Worm (Caenorhabditis elegans) whole organism, young adult: ENCODE data around the gene ecps-1.
"Not testable (repeated sequence)": the region's sequence is repeated elsewhere in the genome, so short reads cannot be mapped to it uniquely, and the experiment has no call there.

Source experiments
- B0019.2 ChIP-seq: fragments of 200-800 bp; sonication (Bioruptor generic); conservative IDR thresholded peaks from 2 replicates; pipeline ENCODE4 v1.3.6; 2022; ENCODE audit warnings: missing genetic modification reagents, missing genetic modification characterization, missing compliant biosample characterization
- C06A6.2 ChIP-seq: fragments of 200-800 bp; sonication (Bioruptor generic); conservative IDR thresholded peaks from 2 replicates; pipeline ENCODE4 v1.3.6; 2022; ENCODE audit warnings: missing genetic modification characterization, missing compliant biosample characterization
- D2030.7 ChIP-seq: fragments of 200-800 bp; sonication (Bioruptor generic); IDR thresholded peaks from 2 replicates; pipeline ENCODE4 v1.3.6; 2022; ENCODE audit warnings: missing genetic modification reagents, missing genetic modification characterization, missing compliant biosample characterization
- F23B12.7 ChIP-seq: sonication (generic microtip); optimal IDR thresholded peaks from 2 replicates; lab custom pipeline; 2017; ENCODE audit warnings: missing genetic modification characterization, mild to moderate bottlenecking, missing compliant biosample characterization, antibody characterized with exemption, moderate library complexity; ENCODE audit not compliant: insufficient read depth
- F37B4.10 ChIP-seq: fragments of 200-800 bp; sonication (Bioruptor generic); IDR thresholded peaks from 2 replicates; pipeline ENCODE4 v1.3.6; 2022; ENCODE audit warnings: missing genetic modification characterization, missing compliant biosample characterization
- K11D2.4 ChIP-seq: fragments of 200-800 bp; sonication (Bioruptor generic); IDR thresholded peaks from 2 replicates; pipeline ENCODE4 v1.3.6; 2022; ENCODE audit warnings: missing genetic modification reagents, missing genetic modification characterization, missing compliant biosample characterization
- Y53F4B.3 ChIP-seq: fragments of 200-800 bp; sonication (Bioruptor generic); IDR thresholded peaks from 2 replicates; pipeline ENCODE4 v1.3.6; 2022; ENCODE audit warnings: missing genetic modification reagents, missing genetic modification characterization, missing compliant biosample characterization
- Y53G8AR.9 ChIP-seq: fragments of 200-800 bp; sonication (Bioruptor generic); conservative IDR thresholded peaks from 2 replicates; pipeline ENCODE4 v1.3.6; 2022; ENCODE audit warnings: missing genetic modification reagents, missing genetic modification characterization, missing compliant biosample characterization
- ZK185.1 ChIP-seq: sonication (generic microtip); optimal IDR thresholded peaks from 2 replicates; lab custom pipeline; 2016; ENCODE audit warnings: mild to moderate bottlenecking, missing genetic modification characterization, missing compliant biosample characterization; ENCODE audit not compliant: poor library complexity, severe bottlenecking
- aptf-2 ChIP-seq: fragments of 200-800 bp; sonication (Bioruptor generic); conservative IDR thresholded peaks from 2 replicates; pipeline ENCODE4 v1.3.6; 2022; ENCODE audit warnings: missing genetic modification reagents, missing genetic modification characterization, missing compliant biosample characterization
- atf-7 ChIP-seq: sonication (generic microtip); optimal IDR thresholded peaks from 2 replicates; lab custom pipeline; 2017; ENCODE audit warnings: mild to moderate bottlenecking, missing genetic modification characterization, missing compliant biosample characterization
- bed-2 ChIP-seq: fragments of 200-800 bp; sonication (Bioruptor generic); IDR thresholded peaks from 2 replicates; pipeline ENCODE4 v1.3.6; 2022; ENCODE audit warnings: missing genetic modification reagents, missing genetic modification characterization, missing compliant biosample characterization
- ceh-40 ChIP-seq: fragments of 200-800 bp; sonication (Bioruptor generic); IDR thresholded peaks from 2 replicates; pipeline ENCODE4 v1.3.6; 2022; ENCODE audit warnings: missing genetic modification characterization, missing compliant biosample characterization
- ceh-91 ChIP-seq: fragments of 200-800 bp; sonication (Bioruptor generic); IDR thresholded peaks from 2 replicates; pipeline ENCODE4 v1.3.6; 2022; ENCODE audit warnings: missing genetic modification reagents, missing genetic modification characterization, missing compliant biosample characterization
- chd-7 ChIP-seq: sonication (generic microtip); optimal IDR thresholded peaks from 2 replicates; lab custom pipeline; 2016; ENCODE audit warnings: mild to moderate bottlenecking, missing genetic modification characterization, moderate library complexity, missing compliant biosample characterization
- die-1 ChIP-seq: sonication (generic microtip); optimal IDR thresholded peaks from 2 replicates; lab custom pipeline; 2016; ENCODE audit warnings: missing genotype, mild to moderate bottlenecking, missing genetic modification characterization, missing compliant biosample characterization
- dox-1 ChIP-seq: fragments of 200-800 bp; sonication (Bioruptor generic); IDR thresholded peaks from 2 replicates; pipeline ENCODE4 v1.3.6; 2022; ENCODE audit warnings: missing genetic modification reagents, missing genetic modification characterization, missing compliant biosample characterization
- egrh-3 ChIP-seq: fragments of 200-800 bp; sonication (Bioruptor generic); IDR thresholded peaks from 2 replicates; pipeline ENCODE4 v1.3.6; 2022; ENCODE audit warnings: missing genetic modification reagents, missing genetic modification characterization, missing compliant biosample characterization
- ekl-4 ChIP-seq: fragments of 200-800 bp; sonication (Bioruptor generic); IDR thresholded peaks from 2 replicates; pipeline ENCODE4 v1.3.6; 2022; ENCODE audit warnings: missing genetic modification reagents, missing genetic modification characterization, missing compliant biosample characterization
- ets-4 ChIP-seq: fragments of 200-800 bp; sonication (Bioruptor generic); optimal IDR thresholded peaks from 2 replicates; lab custom pipeline; 2018; ENCODE audit warnings: mild to moderate bottlenecking, missing genetic modification characterization, missing compliant biosample characterization
- fkh-3 ChIP-seq: sonication (generic microtip); optimal IDR thresholded peaks from 2 replicates; lab custom pipeline; 2016; ENCODE audit warnings: mild to moderate bottlenecking, missing genetic modification characterization, missing compliant biosample characterization
- hsf-1 ChIP-seq: fragments of 200-800 bp; sonication (Bioruptor generic); IDR thresholded peaks from 2 replicates; pipeline ENCODE4 v1.3.6; 2022; ENCODE audit warnings: missing genetic modification reagents, missing genetic modification characterization, missing compliant biosample characterization
- let-526 ChIP-seq: fragments of 200-800 bp; sonication (Bioruptor generic); IDR thresholded peaks from 2 replicates; pipeline ENCODE4 v1.3.6; 2022; ENCODE audit warnings: missing genetic modification reagents, missing genetic modification characterization, missing compliant biosample characterization
- let-607 ChIP-seq, 2 experiments: fragments of 200-800 bp in 1 of 2; sonication (Bioruptor generic) in 1 of 2; sonication (generic microtip) in 1 of 2; optimal IDR thresholded peaks; 2 replicates each; lab custom pipeline; 2016 to 2018; ENCODE audit warnings: mild to moderate bottlenecking in 2 of 2, missing compliant biosample characterization in 2 of 2, missing genetic modification characterization in 2 of 2, moderate library complexity in 2 of 2, missing genotype in 1 of 2
- lin-35 ChIP-seq, 3 experiments: fragments of 150-350 bp in 2 of 3; sonication (generic microtip) in 1 of 3; optimal IDR thresholded peaks; 2 replicates each; lab custom pipeline; 2014 to 2018; ENCODE audit warnings: missing biosample characterization in 3 of 3, missing genetic modification characterization in 3 of 3, missing genetic modification reagents in 3 of 3
- lin-54 ChIP-seq: fragments of 200-800 bp; sonication (Bioruptor generic); optimal IDR thresholded peaks from 2 replicates; lab custom pipeline; 2018; ENCODE audit warnings: mild to moderate bottlenecking, missing genetic modification characterization, missing compliant biosample characterization
- lir-1 ChIP-seq: fragments of 200-800 bp; sonication (Bioruptor generic); conservative IDR thresholded peaks from 2 replicates; pipeline ENCODE4 v1.3.6; 2022; ENCODE audit warnings: missing genetic modification reagents, missing genetic modification characterization, missing compliant biosample characterization
- madf-6 ChIP-seq: fragments of 200-800 bp; sonication (Bioruptor generic); IDR thresholded peaks from 2 replicates; pipeline ENCODE4 v1.3.6; 2022; ENCODE audit warnings: missing genetic modification reagents, missing genetic modification characterization, missing compliant biosample characterization
- madf-8 ChIP-seq: fragments of 200-800 bp; sonication (Bioruptor generic); conservative IDR thresholded peaks from 2 replicates; pipeline ENCODE4 v1.3.6; 2022; ENCODE audit warnings: missing genetic modification reagents, missing genetic modification characterization, missing compliant biosample characterization
- nfyb-1 ChIP-seq: fragments of 200-800 bp; sonication (Bioruptor generic); IDR thresholded peaks from 2 replicates; pipeline ENCODE4 v1.3.6; 2022; ENCODE audit warnings: missing genetic modification reagents, missing genetic modification characterization, missing compliant biosample characterization
- nhr-120 ChIP-seq: fragments of 200-800 bp; sonication (Bioruptor generic); IDR thresholded peaks from 2 replicates; pipeline ENCODE4 v1.3.6; 2022; ENCODE audit warnings: missing genetic modification characterization, missing compliant biosample characterization
- rcor-1 ChIP-seq: fragments of 200-800 bp; sonication (Bioruptor generic); IDR thresholded peaks from 2 replicates; pipeline ENCODE4 v1.3.6; 2022; ENCODE audit warnings: missing genetic modification reagents, missing genetic modification characterization, missing compliant biosample characterization
- snpc-1.3 ChIP-seq: sonication (generic microtip); optimal IDR thresholded peaks from 2 replicates; lab custom pipeline; 2017; ENCODE audit warnings: missing genetic modification characterization, mild to moderate bottlenecking, missing compliant biosample characterization, antibody characterized with exemption, moderate library complexity, missing genotype, missing genetic modification reagents; ENCODE audit not compliant: insufficient read depth
- snpc-4 ChIP-seq, 5 experiments: fragments of 150-350 bp in 1 of 5; sonication (generic microtip) in 4 of 5; optimal IDR thresholded peaks; 2 replicates each; lab custom pipeline; 2014 to 2018; ENCODE audit warnings: missing genetic modification characterization in 5 of 5, missing biosample characterization in 3 of 5, antibody characterized with exemption in 2 of 5, mild to moderate bottlenecking in 2 of 5, missing compliant biosample characterization in 2 of 5, missing genotype in 2 of 5, moderate library complexity in 2 of 5, missing genetic modification reagents in 1 of 5
- somi-1 ChIP-seq: fragments of 200-800 bp; sonication (Bioruptor generic); optimal IDR thresholded peaks from 2 replicates; lab custom pipeline; 2018; ENCODE audit warnings: mild to moderate bottlenecking, missing genetic modification characterization, missing compliant biosample characterization
- tlf-1 ChIP-seq: fragments of 200-800 bp; sonication (Bioruptor generic); optimal IDR thresholded peaks from 2 replicates; lab custom pipeline; 2018; ENCODE audit warnings: mild to moderate bottlenecking, missing genetic modification characterization, missing compliant biosample characterization
- unc-130 ChIP-seq: sonication (generic microtip); optimal IDR thresholded peaks from 2 replicates; lab custom pipeline; 2016; ENCODE audit warnings: missing genetic modification reagents, missing genetic modification characterization, missing compliant biosample characterization
- xnd-1 ChIP-seq: sonication (generic microtip); optimal IDR thresholded peaks from 2 replicates; lab custom pipeline; 2016; ENCODE audit warnings: missing genotype, missing genetic modification reagents, missing genetic modification characterization, missing compliant biosample characterization
- zim-3 ChIP-seq: sonication (generic microtip); optimal IDR thresholded peaks from 2 replicates; lab custom pipeline; 2017; ENCODE audit warnings: mild to moderate bottlenecking, missing genetic modification characterization, moderate library complexity, missing compliant biosample characterization
- ztf-18 ChIP-seq: sonication (generic microtip); optimal IDR thresholded peaks from 2 replicates; lab custom pipeline; 2016; ENCODE audit warnings: missing genotype, mild to moderate bottlenecking, missing genetic modification characterization, missing compliant biosample characterization
- ztf-25 ChIP-seq: fragments of 200-800 bp; sonication (Bioruptor generic); IDR thresholded peaks from 2 replicates; pipeline ENCODE4 v1.3.6; 2022; ENCODE audit warnings: missing genetic modification reagents, missing genetic modification characterization, missing compliant biosample characterization
- ztf-28 ChIP-seq: fragments of 200-800 bp; sonication (Bioruptor generic); IDR thresholded peaks from 2 replicates; pipeline ENCODE4 v1.3.6; 2022; ENCODE audit warnings: missing genetic modification reagents, missing genetic modification characterization, missing compliant biosample characterization

Gene ecps-1

ce11 chrIII:10435938-10436842, 24.2 kb downstream of the ecps-1 start, which contains the start of the genes smrd-1 and enu-3.1 (continued):
- peak; percentile 61; the same call in 1 of the 2 replicates for TF ChIP-seq nfyb-1 (GFP tag; lab: Robert Waterston, UW)
- 0 out of 2 replicates have a peak, but pooled peaks have one; percentile 27 for TF ChIP-seq C06A6.2 (GFP tag; lab: Robert Waterston, UW)
- TF ChIP-seq ceh-91 (GFP tag; lab: Robert Waterston, UW): peak; percentile 61
- peak; percentile 62 for TF ChIP-seq hsf-1
- TF ChIP-seq ceh-40 (GFP tag; lab: Robert Waterston, UW): peak; percentile 47; the same call in 1 of the 2 replicates
- TF ChIP-seq lir-1 (GFP tag; lab: Robert Waterston, UW): 0 out of 2 replicates have a peak, but pooled peaks have one; percentile 24
- 0 out of 2 replicates have a peak, but pooled peaks have one; percentile 10 for TF ChIP-seq let-526 (GFP tag; lab: Robert Waterston, UW)
- peak; percentile 51; the same call in 1 of the 2 replicates for TF ChIP-seq Y53G8AR.9 (GFP tag; lab: Robert Waterston, UW)
- peak; percentile 92 for TF ChIP-seq D2030.7
- peak; percentile 76 for TF ChIP-seq ekl-4 (GFP tag; lab: Robert Waterston, UW)
- TF ChIP-seq lin-54 (GFP tag; lab: Kevin White, UChicago): peak; percentile 87
- TF ChIP-seq snpc-1.3 (tag; lab: Kevin White, UChicago): peak; percentile 14
- TF ChIP-seq unc-130 (GFP tag; lab: Kevin White, UChicago): peak; percentile 27
- peak; percentile 48; the same call in 1 of the 2 replicates for TF ChIP-seq aptf-2
- TF ChIP-seq xnd-1 (tag; lab: Kevin White, UChicago): peak; percentile 22
- peak; percentile 88 for TF ChIP-seq dox-1 (GFP tag; lab: Robert Waterston, UW)
- TF ChIP-seq K11D2.4: peak; percentile 58; the same call in 1 of the 2 replicates
- 0 out of 2 replicates have a peak, but pooled peaks have one; percentile 34 for TF ChIP-seq madf-8 (GFP tag; lab: Robert Waterston, UW)
- peak in 1 of 3 experiments; percentile 64 for TF ChIP-seq lin-35 (GFP tag; optimal IDR thresholded peaks at IDR 0.05; lab: Kevin White, UChicago)
- TF ChIP-seq tlf-1 (GFP tag; lab: Kevin White, UChicago): peak; percentile 5
- not testable (repeated sequence) for TF ChIP-seq snpc-4 (GFP tag; optimal IDR thresholded peaks at IDR 0.05; lab: Kevin White, UChicago)
- peak in 2 of 4 experiments; percentile 33 to 42 for TF ChIP-seq snpc-4 (tag; optimal IDR thresholded peaks at IDR 0.05; lab: Kevin White, UChicago)
- TF ChIP-seq Y53F4B.3 (GFP tag; lab: Robert Waterston, UW): peak; percentile 12; the same call in 1 of the 2 replicates

- TF ChIP-seq F23B12.7 (no peak), rcor-1 (GFP tag; lab: Robert Waterston, UW) (no peak), dox-1 (GFP tag; lab: Robert Waterston, UW) (no peak), nhr-120 (GFP tag; lab: Robert Waterston, UW) (no peak), atf-7 (tag; lab: Kevin White, UChicago) (no peak), let-607 (tag; optimal IDR thresholded peaks at IDR 0.05; lab: Kevin White, UChicago) (no peak), ztf-25 (GFP tag; lab: Robert Waterston, UW) (no peak), somi-1 (GFP tag; lab: Kevin White, UChicago) (no peak), ztf-18 (tag; lab: Kevin White, UChicago) (no peak), lir-1 (GFP tag; lab: Robert Waterston, UW) (no peak), ets-4 (no peak), Y53F4B.3 (GFP tag; lab: Robert Waterston, UW) (no peak), egrh-3 (GFP tag; lab: Robert Waterston, UW) (no peak), madf-6 (GFP tag; lab: Robert Waterston, UW) (0 out of 2 replicates have a peak, but pooled peaks have one; percentile 29), lin-54 (GFP tag; lab: Kevin White, UChicago) (no peak), B0019.2 (no peak), ztf-28 (GFP tag; lab: Robert Waterston, UW) (no peak), zim-3 (tag; lab: Kevin White, UChicago) (no peak), chd-7 (no peak), fkh-3 (tag; lab: Kevin White, UChicago) (no peak), die-1 (peak; percentile 27), bed-2 (GFP tag; lab: Robert Waterston, UW) (no peak), lin-35 (GFP tag; optimal IDR thresholded peaks at IDR 0.05; lab: Kevin White, UChicago) (no peak), tlf-1 (GFP tag; lab: Kevin White, UChicago) (no peak), F37B4.10 (GFP tag; lab: Robert Waterston, UW) (no peak), ZK185.1 (no peak)
These were observed 28.2 kb downstream of the ecps-1 start for ce11 chrIII:10432104-10432503.
